Worm (Caenorhabditis elegans) whole organism, L3 larva: Measurements from ENCODE around the gene F42G2.7.

Source experiments
- ZK546.5 ChIP-seq: sonication (generic microtip); optimal IDR thresholded peaks from 2 replicates; lab custom pipeline; 2017; ENCODE audit warnings: missing biosample characterization, missing genetic modification characterization
- aly-2 ChIP-seq: fragments of 150-350 bp; optimal IDR thresholded peaks from 2 replicates; lab custom pipeline; 2014; ENCODE audit warnings: missing biosample characterization, missing genetic modification characterization
- ama-1 ChIP-seq: fragments of 150-350 bp; optimal IDR thresholded peaks from 2 replicates; lab custom pipeline; 2018
- ceh-16 ChIP-seq: sonication (generic microtip); optimal IDR thresholded peaks from 2 replicates; lab custom pipeline; 2017; ENCODE audit warnings: missing biosample characterization, missing genetic modification characterization
- ceh-28 ChIP-seq: fragments of 150-350 bp; optimal IDR thresholded peaks from 2 replicates; lab custom pipeline; 2014; ENCODE audit warnings: missing biosample characterization, missing genetic modification reagents, missing genetic modification characterization
- ceh-82 ChIP-seq: fragments of 150-350 bp; optimal IDR thresholded peaks from 2 replicates; lab custom pipeline; 2014; ENCODE audit warnings: missing biosample characterization, missing genetic modification characterization
- ceh-9 ChIP-seq: sonication (generic microtip); optimal IDR thresholded peaks from 2 replicates; lab custom pipeline; 2018; ENCODE audit warnings: missing biosample characterization, missing genetic modification characterization
- daf-12 ChIP-seq: fragments of 150-350 bp; optimal IDR thresholded peaks from 2 replicates; lab custom pipeline; 2014; ENCODE audit warnings: missing biosample characterization, missing genetic modification reagents, missing genetic modification characterization
- egl-27 ChIP-seq: sonication (generic microtip); optimal IDR thresholded peaks from 4 replicates; lab custom pipeline; 2017; ENCODE audit warnings: missing biosample characterization, missing genetic modification reagents, missing genetic modification characterization
- egl-5 ChIP-seq: fragments of 150-350 bp; optimal IDR thresholded peaks from 2 replicates; lab custom pipeline; 2017; ENCODE audit warnings: missing biosample characterization, missing genetic modification reagents, missing genetic modification characterization, inconsistent platforms
- elt-1 ChIP-seq: fragments of 150-350 bp; optimal IDR thresholded peaks from 2 replicates; lab custom pipeline; 2014; ENCODE audit warnings: missing biosample characterization, missing genetic modification characterization
- elt-2 ChIP-seq: sonication (generic microtip); optimal IDR thresholded peaks from 2 replicates; lab custom pipeline; 2016; ENCODE audit warnings: missing genetic modification reagents, mild to moderate bottlenecking, missing genetic modification characterization, missing compliant biosample characterization
- fkh-10 ChIP-seq: sonication (generic microtip); optimal IDR thresholded peaks from 2 replicates; lab custom pipeline; 2017; ENCODE audit warnings: missing biosample characterization, missing genetic modification reagents, missing genetic modification characterization
- fkh-2 ChIP-seq: fragments of 150-350 bp; optimal IDR thresholded peaks from 2 replicates; lab custom pipeline; 2014; ENCODE audit warnings: missing biosample characterization, missing genetic modification reagents, missing genetic modification characterization
- fos-1 ChIP-seq: fragments of 150-350 bp; optimal IDR thresholded peaks from 2 replicates; lab custom pipeline; 2014; ENCODE audit warnings: missing biosample characterization, missing genetic modification characterization
- hmg-11 ChIP-seq: sonication (generic microtip); optimal IDR thresholded peaks from 2 replicates; lab custom pipeline; 2016; ENCODE audit warnings: missing genetic modification characterization, missing compliant biosample characterization
- jun-1 ChIP-seq: fragments of 150-350 bp; optimal IDR thresholded peaks from 2 replicates; lab custom pipeline; 2014; ENCODE audit warnings: missing biosample characterization, missing genetic modification reagents, missing genetic modification characterization
- lin-15B ChIP-seq: fragments of 150-350 bp; optimal IDR thresholded peaks from 2 replicates; lab custom pipeline; 2014; ENCODE audit warnings: missing biosample characterization, missing genetic modification characterization
- lin-39 ChIP-seq: fragments of 150-350 bp; optimal IDR thresholded peaks from 2 replicates; lab custom pipeline; 2018; ENCODE audit warnings: missing biosample characterization, missing genetic modification reagents, missing genetic modification characterization
- lsy-12 ChIP-seq: sonication (generic microtip); optimal IDR thresholded peaks from 2 replicates; lab custom pipeline; 2016; ENCODE audit warnings: mild to moderate bottlenecking, missing genetic modification characterization, missing compliant biosample characterization
- nhr-11 ChIP-seq: fragments of 150-350 bp; optimal IDR thresholded peaks from 2 replicates; lab custom pipeline; 2014; ENCODE audit warnings: missing biosample characterization, missing genetic modification characterization
- nhr-23 ChIP-seq: fragments of 150-350 bp; optimal IDR thresholded peaks from 2 replicates; lab custom pipeline; 2014; ENCODE audit warnings: missing biosample characterization, missing genetic modification reagents, missing genetic modification characterization
- nhr-237 ChIP-seq: fragments of 150-350 bp; optimal IDR thresholded peaks from 2 replicates; lab custom pipeline; 2014; ENCODE audit warnings: missing biosample characterization, missing genetic modification characterization
- nhr-25 ChIP-seq: sonication (generic microtip); optimal IDR thresholded peaks from 2 replicates; lab custom pipeline; 2017; ENCODE audit warnings: missing biosample characterization, missing genetic modification characterization
- nhr-28 ChIP-seq: fragments of 150-350 bp; optimal IDR thresholded peaks from 2 replicates; lab custom pipeline; 2014; ENCODE audit warnings: missing biosample characterization, missing genetic modification characterization
- nhr-43 ChIP-seq: sonication (generic microtip); optimal IDR thresholded peaks from 2 replicates; lab custom pipeline; 2016; ENCODE audit warnings: mild to moderate bottlenecking, missing genetic modification characterization, missing compliant biosample characterization; ENCODE audit not compliant: poor library complexity, severe bottlenecking
- nhr-76 ChIP-seq: fragments of 150-350 bp; sonication (generic microtip); optimal IDR thresholded peaks from 5 replicates; lab custom pipeline; 2014; ENCODE audit warnings: missing biosample characterization, missing genetic modification characterization
- nhr-77 ChIP-seq: fragments of 150-350 bp; optimal IDR thresholded peaks from 2 replicates; lab custom pipeline; 2014; ENCODE audit warnings: missing biosample characterization, missing genetic modification characterization
- pha-4 ChIP-seq: fragments of 150-350 bp; optimal IDR thresholded peaks from 2 replicates; lab custom pipeline; 2014; ENCODE audit warnings: missing biosample characterization, missing genetic modification reagents, missing genetic modification characterization
- pqm-1 ChIP-seq: fragments of 150-350 bp; optimal IDR thresholded peaks from 2 replicates; lab custom pipeline; 2017; ENCODE audit warnings: missing biosample characterization, missing genetic modification characterization, inconsistent platforms
- sea-2 ChIP-seq: fragments of 150-350 bp; sonication (generic microtip); optimal IDR thresholded peaks from 4 replicates; lab custom pipeline; 2014; ENCODE audit warnings: missing biosample characterization, missing genetic modification reagents, missing genetic modification characterization
- snpc-4 ChIP-seq: fragments of 150-350 bp; optimal IDR thresholded peaks from 2 replicates; lab custom pipeline; 2014; ENCODE audit warnings: missing biosample characterization, missing genetic modification characterization
- tbx-2 ChIP-seq: sonication (generic microtip); optimal IDR thresholded peaks from 2 replicates; lab custom pipeline; 2016; ENCODE audit warnings: mild to moderate bottlenecking, missing genetic modification characterization, missing compliant biosample characterization
- unc-39 ChIP-seq: sonication (generic microtip); optimal IDR thresholded peaks from 4 replicates; lab custom pipeline; 2017; ENCODE audit warnings: missing biosample characterization, missing genetic modification characterization
- unc-62 ChIP-seq: fragments of 150-350 bp; sonication (generic microtip); optimal IDR thresholded peaks from 4 replicates; lab custom pipeline; 2014; ENCODE audit warnings: missing biosample characterization, missing genetic modification reagents, missing genetic modification characterization
- zag-1 ChIP-seq: fragments of 150-350 bp; optimal IDR thresholded peaks from 2 replicates; lab custom pipeline; 2014; ENCODE audit warnings: missing biosample characterization, missing genetic modification characterization
- ztf-11 ChIP-seq: fragments of 150-350 bp; optimal IDR thresholded peaks from 2 replicates; lab custom pipeline; 2014; ENCODE audit warnings: missing biosample characterization, missing genetic modification characterization
- ztf-4 ChIP-seq: fragments of 150-350 bp; optimal IDR thresholded peaks from 2 replicates; lab custom pipeline; 2014; ENCODE audit warnings: missing biosample characterization, missing genetic modification characterization

F42G2.7 gene

ce11 chrII:2452492-2452891 is 34.5 kb downstream of the F42G2.7 start:
- no peak for TF ChIP-seq nhr-77
- TF ChIP-seq elt-2 (tag; lab: Kevin White, UChicago), result peak; percentile 58
- TF ChIP-seq nhr-237 (tag; lab: Kevin White, UChicago), result no peak
- TF ChIP-seq zag-1 (tag; lab: Kevin White, UChicago), result no peak
- peak; percentile 7 for TF ChIP-seq ama-1 (lab: Kevin White, UChicago)
- TF ChIP-seq nhr-23 (tag; lab: Kevin White, UChicago), result no peak
- TF ChIP-seq fkh-10, result no peak
- no peak for TF ChIP-seq fos-1 (tag; lab: Kevin White, UChicago)
- no peak for TF ChIP-seq sea-2 (GFP tag; lab: Kevin White, UChicago)
- TF ChIP-seq hmg-11 (tag; lab: Kevin White, UChicago), result no peak
- peak; percentile 50 for TF ChIP-seq pha-4 (tag; lab: Kevin White, UChicago)
- no peak for TF ChIP-seq nhr-43 (tag; lab: Kevin White, UChicago)
- no peak for TF ChIP-seq elt-1 (tag; lab: Kevin White, UChicago)
- no peak for TF ChIP-seq egl-27 (tag; lab: Kevin White, UChicago)
- TF ChIP-seq aly-2, result no peak
- peak; percentile 64 for TF ChIP-seq pqm-1 (tag; lab: Kevin White, UChicago)
- no peak for TF ChIP-seq nhr-25 (tag; lab: Kevin White, UChicago)
- no peak for TF ChIP-seq lin-15B (tag; lab: Kevin White, UChicago)
- no peak for TF ChIP-seq unc-39 (tag; lab: Kevin White, UChicago)

- TF ChIP-seq elt-2 (tag; lab: Kevin White, UChicago) (peak; percentile 57), snpc-4 (tag; lab: Kevin White, UChicago) (peak; percentile 51), unc-39 (tag; lab: Kevin White, UChicago) (no peak), jun-1 (tag; lab: Kevin White, UChicago) (peak; percentile 41), ceh-28 (tag; lab: Kevin White, UChicago) (peak; percentile 53), pqm-1 (tag; lab: Kevin White, UChicago) (peak; percentile 65), ceh-16 (tag; lab: Kevin White, UChicago) (no peak), pha-4 (tag; lab: Kevin White, UChicago) (peak; percentile 96)
Observed at ce11 chrII:2454822-2455221, 36.9 kb downstream of the F42G2.7 start.

ce11 chrII:2455931-2456576 is 38.1 kb downstream of the F42G2.7 start:
- no peak for TF ChIP-seq tbx-2
- TF ChIP-seq ama-1 (lab: Kevin White, UChicago), result no peak
- TF ChIP-seq ZK546.5 (tag; lab: Kevin White, UChicago), result no peak
- no peak for TF ChIP-seq aly-2
- no peak for TF ChIP-seq ztf-11 (tag; lab: Kevin White, UChicago)
- TF ChIP-seq egl-27 (tag; lab: Kevin White, UChicago), result no peak
- no peak for TF ChIP-seq lin-15B (tag; lab: Kevin White, UChicago)
- TF ChIP-seq ztf-4, result no peak
- no peak for TF ChIP-seq nhr-23 (tag; lab: Kevin White, UChicago)
- no peak for TF ChIP-seq unc-62 (GFP tag; lab: Kevin White, UChicago)
- TF ChIP-seq nhr-11 (tag; lab: Kevin White, UChicago), result no peak
- TF ChIP-seq ceh-82, result no peak
- TF ChIP-seq elt-1 (tag; lab: Kevin White, UChicago), result no peak

- TF ChIP-seq lin-39 (tag; lab: Kevin White, UChicago) (no peak), lsy-12 (tag; lab: Kevin White, UChicago) (no peak), pha-4 (tag; lab: Kevin White, UChicago) (no peak), unc-39 (tag; lab: Kevin White, UChicago) (no peak), jun-1 (tag; lab: Kevin White, UChicago) (no peak), nhr-28 (tag; lab: Kevin White, UChicago) (no peak), daf-12 (no peak), fkh-2 (no peak), egl-5 (tag; lab: Kevin White, UChicago) (no peak), nhr-76 (tag; lab: Kevin White, UChicago) (no peak), ceh-9 (tag; lab: Kevin White, UChicago) (no peak), pqm-1 (tag; lab: Kevin White, UChicago) (no peak), nhr-77 (no peak), fos-1 (tag; lab: Kevin White, UChicago) (no peak)
Observed at ce11 chrII:2456973-2457372, 39.0 kb downstream of the F42G2.7 start.
